Worm (Caenorhabditis elegans) whole organism, L4 larva: ENCODE data around the gene ins-9.

Source experiments
- D1046.2 ChIP-seq: fragments of 200-800 bp; sonication (Bioruptor generic); IDR thresholded peaks from 2 replicates; pipeline ENCODE4 v1.3.6; 2022; ENCODE audit warnings: missing genetic modification characterization, missing compliant biosample characterization
- F10B5.3 ChIP-seq: sonication (generic microtip); optimal IDR thresholded peaks from 2 replicates; lab custom pipeline; 2016; ENCODE audit warnings: mild to moderate bottlenecking, missing genetic modification characterization, missing compliant biosample characterization
- F26F4.8 ChIP-seq: fragments of 200-800 bp; sonication (Bioruptor generic); conservative IDR thresholded peaks from 2 replicates; pipeline ENCODE4 v1.3.6; 2022; ENCODE audit warnings: missing genetic modification characterization, missing compliant biosample characterization
- F37D6.2 ChIP-seq: sonication (generic microtip); optimal IDR thresholded peaks from 2 replicates; lab custom pipeline; 2016; ENCODE audit warnings: mild to moderate bottlenecking, missing genetic modification characterization, missing compliant biosample characterization
- F49E8.2 ChIP-seq: sonication (generic microtip); optimal IDR thresholded peaks from 2 replicates; lab custom pipeline; 2016; ENCODE audit warnings: missing compliant biosample characterization, mild to moderate bottlenecking, missing genetic modification characterization, borderline replicate concordance
- Y105C5A.15 ChIP-seq: fragments of 200-800 bp; sonication (Bioruptor generic); IDR thresholded peaks from 2 replicates; pipeline ENCODE4 v1.3.6; 2022; ENCODE audit warnings: missing genetic modification characterization, missing compliant biosample characterization
- Y48G9A.11 ChIP-seq: fragments of 200-800 bp; sonication (Bioruptor generic); IDR thresholded peaks from 2 replicates; pipeline ENCODE4 v1.3.6; 2022; ENCODE audit warnings: missing genetic modification reagents, missing genetic modification characterization, missing compliant biosample characterization
- Y5F2A.4 ChIP-seq: fragments of 200-800 bp; sonication (Bioruptor generic); optimal IDR thresholded peaks from 2 replicates; lab custom pipeline; 2018; ENCODE audit warnings: mild to moderate bottlenecking, missing genetic modification characterization, missing compliant biosample characterization
- ZK337.2 ChIP-seq: fragments of 200-800 bp; sonication (Bioruptor generic); IDR thresholded peaks from 2 replicates; pipeline ENCODE4 v1.3.6; 2022; ENCODE audit warnings: missing genetic modification reagents, missing genetic modification characterization, missing compliant biosample characterization
- aha-1 ChIP-seq: fragments of 150-350 bp; peaks from one replicate; lab custom pipeline; 2014; ENCODE audit warnings: missing biosample characterization, missing genetic modification characterization
- ama-1 ChIP-seq: fragments of 150-350 bp; optimal IDR thresholded peaks from 2 replicates; lab custom pipeline; 2014; ENCODE audit warnings: inconsistent platforms, mixed read lengths
- ceh-28 ChIP-seq: fragments of 150-350 bp; optimal IDR thresholded peaks from 2 replicates; lab custom pipeline; 2014; ENCODE audit warnings: missing biosample characterization, missing genetic modification reagents, missing genetic modification characterization
- ces-1 ChIP-seq: fragments of 150-350 bp; sonication (generic microtip); optimal IDR thresholded peaks from 4 replicates; lab custom pipeline; 2014; ENCODE audit warnings: missing biosample characterization, missing genetic modification reagents, missing genetic modification characterization
- cey-2 ChIP-seq: sonication (generic microtip); optimal IDR thresholded peaks from 3 replicates; lab custom pipeline; 2017; ENCODE audit warnings: missing genetic modification characterization, mild to moderate bottlenecking, missing compliant biosample characterization, antibody characterized with exemption, borderline replicate concordance; ENCODE audit not compliant: insufficient read depth
- ctbp-1 ChIP-seq: fragments of 200-800 bp; sonication (Bioruptor generic); IDR thresholded peaks from 2 replicates; pipeline ENCODE4 v1.3.6; 2022; ENCODE audit warnings: missing genetic modification reagents, missing genetic modification characterization, missing compliant biosample characterization
- daf-16 ChIP-seq, 3 experiments: sonication (generic microtip); optimal IDR thresholded peaks; 2 replicates each; lab custom pipeline; 2016 to 2017; ENCODE audit warnings: missing genetic modification characterization in 3 of 3, missing genetic modification reagents in 3 of 3, mild to moderate bottlenecking in 2 of 3, missing compliant biosample characterization in 2 of 3, missing biosample characterization in 1 of 3, moderate library complexity in 1 of 3
- daf-19 ChIP-seq: fragments of 200-800 bp; sonication (Bioruptor generic); conservative IDR thresholded peaks from 2 replicates; pipeline ENCODE4 v1.3.6; 2022; ENCODE audit warnings: missing genetic modification characterization, missing compliant biosample characterization
- dmd-8 ChIP-seq: fragments of 200-800 bp; sonication (Bioruptor generic); IDR thresholded peaks from 2 replicates; pipeline ENCODE4 v1.3.6; 2022; ENCODE audit warnings: missing genetic modification characterization, missing compliant biosample characterization
- dmd-9 ChIP-seq: fragments of 200-800 bp; sonication (Bioruptor generic); IDR thresholded peaks from 2 replicates; pipeline ENCODE4 v1.3.6; 2022; ENCODE audit warnings: missing genetic modification reagents, missing genetic modification characterization, missing compliant biosample characterization
- duxl-1 ChIP-seq: sonication (generic microtip); optimal IDR thresholded peaks from 2 replicates; lab custom pipeline; 2016; ENCODE audit warnings: mild to moderate bottlenecking, missing genetic modification characterization, moderate library complexity, missing compliant biosample characterization; ENCODE audit not compliant: poor library complexity
- dve-1 ChIP-seq: sonication (generic microtip); optimal IDR thresholded peaks from 2 replicates; lab custom pipeline; 2017; ENCODE audit warnings: antibody characterized with exemption, mild to moderate bottlenecking, missing genetic modification characterization, missing compliant biosample characterization; ENCODE audit not compliant: insufficient read depth
- egl-43 ChIP-seq: fragments of 200-800 bp; sonication (Bioruptor generic); IDR thresholded peaks from 2 replicates; pipeline ENCODE4 v1.3.6; 2022; ENCODE audit warnings: missing genetic modification reagents, missing genetic modification characterization, missing compliant biosample characterization
- fkh-10 ChIP-seq: fragments of 150-350 bp; optimal IDR thresholded peaks from 2 replicates; lab custom pipeline; 2014; ENCODE audit warnings: missing biosample characterization, missing genetic modification reagents, missing genetic modification characterization
- fos-1 ChIP-seq: fragments of 150-350 bp; optimal IDR thresholded peaks from 2 replicates; lab custom pipeline; 2014; ENCODE audit warnings: missing biosample characterization, missing genetic modification characterization
- hmg-1.1 ChIP-seq: fragments of 200-800 bp; sonication (Bioruptor generic); IDR thresholded peaks from 2 replicates; pipeline ENCODE4 v1.3.6; 2022; ENCODE audit warnings: missing genetic modification reagents, missing genetic modification characterization, missing compliant biosample characterization
- lin-1 ChIP-seq: fragments of 200-800 bp; sonication (Bioruptor generic); IDR thresholded peaks from 2 replicates; pipeline ENCODE4 v1.3.6; 2022; ENCODE audit warnings: missing genetic modification reagents, missing genetic modification characterization, missing compliant biosample characterization
- lin-38 ChIP-seq: fragments of 200-800 bp; sonication (Bioruptor generic); IDR thresholded peaks from 2 replicates; pipeline ENCODE4 v1.3.6; 2022; ENCODE audit warnings: missing genetic modification reagents, missing genetic modification characterization, missing compliant biosample characterization
- lir-3 ChIP-seq: sonication (generic microtip); optimal IDR thresholded peaks from 2 replicates; lab custom pipeline; 2016; ENCODE audit warnings: mild to moderate bottlenecking, missing genetic modification characterization, missing compliant biosample characterization
- lsy-2 ChIP-seq, 2 experiments: fragments of 150-350 bp in 1 of 2; sonication (generic microtip) in 1 of 2; optimal IDR thresholded peaks; 2 replicates each; lab custom pipeline; 2014 to 2017; ENCODE audit warnings: missing biosample characterization in 2 of 2, missing genetic modification characterization in 2 of 2
- mdt-29 ChIP-seq: fragments of 200-800 bp; sonication (Bioruptor generic); IDR thresholded peaks from 2 replicates; pipeline ENCODE4 v1.3.6; 2022; ENCODE audit warnings: missing genetic modification reagents, missing genetic modification characterization, missing compliant biosample characterization
- mes-2 ChIP-seq: sonication (generic microtip); optimal IDR thresholded peaks from 2 replicates; lab custom pipeline; 2016; ENCODE audit warnings: missing genotype, mild to moderate bottlenecking, missing genetic modification characterization, missing compliant biosample characterization; ENCODE audit not compliant: poor library complexity, severe bottlenecking
- mxl-2 ChIP-seq: fragments of 200-800 bp; sonication (Bioruptor generic); conservative IDR thresholded peaks from 2 replicates; pipeline ENCODE4 v1.3.6; 2022; ENCODE audit warnings: missing genetic modification reagents, missing genetic modification characterization, missing compliant biosample characterization
- mxl-3 ChIP-seq: fragments of 200-800 bp; sonication (Bioruptor generic); optimal IDR thresholded peaks from 2 replicates; lab custom pipeline; 2018; ENCODE audit warnings: mild to moderate bottlenecking, missing genetic modification characterization, missing compliant biosample characterization
- nhr-111 ChIP-seq: fragments of 200-800 bp; sonication (Bioruptor generic); optimal IDR thresholded peaks from 2 replicates; lab custom pipeline; 2018; ENCODE audit warnings: mild to moderate bottlenecking, missing genetic modification characterization, missing compliant biosample characterization
- nhr-28 ChIP-seq: fragments of 150-350 bp; optimal IDR thresholded peaks from 2 replicates; lab custom pipeline; 2014; ENCODE audit warnings: missing biosample characterization, missing genetic modification characterization
- nhr-48 ChIP-seq: sonication (generic microtip); optimal IDR thresholded peaks from 2 replicates; lab custom pipeline; 2016; ENCODE audit warnings: mild to moderate bottlenecking, missing genetic modification characterization, missing compliant biosample characterization
- nhr-6 ChIP-seq: fragments of 150-350 bp; optimal IDR thresholded peaks from 2 replicates; lab custom pipeline; 2014; ENCODE audit warnings: missing biosample characterization, missing genetic modification characterization
- nhr-76 ChIP-seq: fragments of 150-350 bp; optimal IDR thresholded peaks from 2 replicates; lab custom pipeline; 2014; ENCODE audit warnings: missing biosample characterization, missing genetic modification characterization
- php-3 ChIP-seq: fragments of 200-800 bp; sonication (Bioruptor generic); IDR thresholded peaks from 2 replicates; pipeline ENCODE4 v1.3.6; 2022; ENCODE audit warnings: missing genetic modification reagents, missing genetic modification characterization, missing compliant biosample characterization
- pqm-1 ChIP-seq: sonication (generic microtip); optimal IDR thresholded peaks from 2 replicates; lab custom pipeline; 2017; ENCODE audit warnings: missing biosample characterization, missing genetic modification characterization
- rbr-2 ChIP-seq: sonication (generic microtip); optimal IDR thresholded peaks from 2 replicates; lab custom pipeline; 2016; ENCODE audit warnings: missing genotype, missing genetic modification characterization, missing compliant biosample characterization
- saeg-2 ChIP-seq: fragments of 200-800 bp; sonication (Bioruptor generic); IDR thresholded peaks from 2 replicates; pipeline ENCODE4 v1.3.6; 2022; ENCODE audit warnings: missing genetic modification reagents, missing genetic modification characterization, missing compliant biosample characterization
- skn-1 ChIP-seq: fragments of 150-350 bp; optimal IDR thresholded peaks from 2 replicates; lab custom pipeline; 2014; ENCODE audit warnings: missing biosample characterization, missing genetic modification characterization
- snpc-4 ChIP-seq: fragments of 150-350 bp; optimal IDR thresholded peaks from 2 replicates; lab custom pipeline; 2014; ENCODE audit warnings: missing biosample characterization, missing genetic modification characterization
- spr-3 ChIP-seq: fragments of 200-800 bp; sonication (Bioruptor generic); optimal IDR thresholded peaks from 2 replicates; lab custom pipeline; 2018; ENCODE audit warnings: mild to moderate bottlenecking, missing genetic modification characterization, missing compliant biosample characterization
- unc-130 ChIP-seq: sonication (generic microtip); optimal IDR thresholded peaks from 2 replicates; lab custom pipeline; 2016; ENCODE audit warnings: missing genetic modification reagents, missing genetic modification characterization, missing compliant biosample characterization
- unc-39 ChIP-seq: sonication (generic microtip); optimal IDR thresholded peaks from 2 replicates; lab custom pipeline; 2017; ENCODE audit warnings: missing biosample characterization, missing genetic modification characterization
- zfp-3 ChIP-seq: fragments of 200-800 bp; sonication (Bioruptor generic); conservative IDR thresholded peaks from 2 replicates; pipeline ENCODE4 v1.3.6; 2022; ENCODE audit warnings: missing genetic modification reagents, missing genetic modification characterization, missing compliant biosample characterization
- zip-11 ChIP-seq: fragments of 200-800 bp; sonication (Bioruptor generic); IDR thresholded peaks from 2 replicates; pipeline ENCODE4 v1.3.6; 2022; ENCODE audit warnings: missing genetic modification characterization, missing compliant biosample characterization

The ins-9 gene

DNA sequence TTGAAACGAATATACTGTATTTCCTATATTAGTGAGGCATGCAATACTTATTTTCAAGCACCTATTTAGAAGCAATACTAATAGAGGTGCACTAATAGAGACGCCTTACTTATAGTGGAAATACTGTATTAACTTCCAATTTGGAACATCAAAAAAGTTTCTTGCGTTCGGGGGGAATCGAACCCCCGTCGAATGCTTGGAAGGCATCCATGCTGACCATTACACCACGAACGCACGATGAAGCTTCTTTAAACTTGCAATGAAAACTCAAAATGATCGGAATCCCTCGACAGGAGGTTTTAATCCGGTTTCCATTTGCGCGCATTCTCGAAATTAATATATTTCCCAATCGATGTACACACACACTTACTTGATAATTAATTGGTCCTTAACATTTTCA, 28.3 kb downstream of the ins-9 start (continued):
- no peak for TF ChIP-seq nhr-111
- TF ChIP-seq hmg-1.1 (GFP tag; lab: Robert Waterston, UW), result 0 out of 2 replicates have a peak, but pooled peaks have one; percentile 34
- TF ChIP-seq egl-43 (GFP tag; lab: Robert Waterston, UW), result peak; percentile 86
- no peak for TF ChIP-seq fos-1
- TF ChIP-seq duxl-1 (tag; lab: Kevin White, UChicago), result peak; percentile 41
- TF ChIP-seq Y48G9A.11, result no peak
- no peak for TF ChIP-seq zip-11
- TF ChIP-seq lir-3 (tag; lab: Kevin White, UChicago), result no peak
- TF ChIP-seq snpc-4 (tag; lab: Kevin White, UChicago), result no peak
- no peak for TF ChIP-seq lin-1 (GFP tag; lab: Robert Waterston, UW)
- TF ChIP-seq aha-1 (tag; lab: Kevin White, UChicago), result peak; percentile 72
- TF ChIP-seq mxl-3 (GFP tag; lab: Kevin White, UChicago), result peak; percentile 3
- 0 out of 2 replicates have a peak, but pooled peaks have one; percentile 57 for TF ChIP-seq dmd-8 (GFP tag; lab: Robert Waterston, UW)
- TF ChIP-seq F37D6.2 (tag; lab: Kevin White, UChicago), result no peak
- TF ChIP-seq Y5F2A.4 (GFP tag; lab: Kevin White, UChicago), result no peak
- peak; percentile 66; the same call in 1 of the 2 replicates for TF ChIP-seq lin-38 (GFP tag; lab: Robert Waterston, UW)
- TF ChIP-seq nhr-48, result peak; percentile 4
- TF ChIP-seq ctbp-1 (GFP tag; lab: Robert Waterston, UW), result 0 out of 2 replicates have a peak, but pooled peaks have one; percentile 32
- no peak for TF ChIP-seq nhr-6
- no peak for TF ChIP-seq zfp-3 (GFP tag; lab: Robert Waterston, UW)
- peak; percentile 35 for TF ChIP-seq dve-1 (tag; lab: Kevin White, UChicago)

ce11 chrX:8835887-8836348, 30.5 kb downstream of the ins-9 start, which contains the start of gene C28G1.2:
Gene C28G1.2, plus strand, starts transcription at chrX:8836016.
- TF ChIP-seq ama-1 (no peak), F26F4.8 (GFP tag; lab: Robert Waterston, UW) (peak; percentile 95), nhr-48 (peak; percentile 82), mxl-2 (GFP tag; lab: Robert Waterston, UW) (peak; percentile 86), hmg-1.1 (GFP tag; lab: Robert Waterston, UW) (peak; percentile 99), D1046.2 (GFP tag; lab: Robert Waterston, UW) (peak; percentile 89), pqm-1 (tag; lab: Kevin White, UChicago) (no peak), lin-38 (GFP tag; lab: Robert Waterston, UW) (peak; percentile 86), ceh-28 (tag; lab: Kevin White, UChicago) (peak; percentile 25), Y105C5A.15 (GFP tag; lab: Robert Waterston, UW) (peak; percentile 89), daf-16 (GFP tag; optimal IDR thresholded peaks at IDR 0.05; lab: Kevin White, UChicago) (peak; percentile 85 to 95), daf-16 (tag; optimal IDR thresholded peaks at IDR 0.05; lab: Kevin White, UChicago) (peak; percentile 81), skn-1 (tag; lab: Kevin White, UChicago) (no peak), F10B5.3 (peak; percentile 86), mdt-29 (GFP tag; lab: Robert Waterston, UW) (peak; percentile 88), ces-1 (GFP tag; lab: Kevin White, UChicago) (peak; percentile 60), cey-2 (tag; lab: Kevin White, UChicago) (no peak), nhr-76 (tag; lab: Kevin White, UChicago) (no peak), daf-19 (GFP tag; lab: Robert Waterston, UW) (peak; percentile 96), saeg-2 (peak; percentile 87), zip-11 (0 out of 2 replicates have a peak, but pooled peaks have one; percentile 78), fkh-10 (GFP tag; lab: Kevin White, UChicago) (peak; percentile 89), lsy-2 (tag; optimal IDR thresholded peaks at IDR 0.05; lab: Kevin White, UChicago) (peak; percentile 65 to 88), unc-130 (GFP tag; lab: Kevin White, UChicago) (peak; percentile 67), dmd-9 (GFP tag; lab: Robert Waterston, UW) (peak; percentile 93), lir-3 (tag; lab: Kevin White, UChicago) (peak; percentile 88), unc-39 (tag; lab: Kevin White, UChicago) (no peak), ZK337.2 (GFP tag; lab: Robert Waterston, UW) (peak; percentile 81), mes-2 (peak; percentile 89), rbr-2 (peak; percentile 97), nhr-28 (tag; lab: Kevin White, UChicago) (peak; percentile 72), spr-3 (GFP tag; lab: Kevin White, UChicago) (peak; percentile 87), php-3 (GFP tag; lab: Robert Waterston, UW) (peak; percentile 78), F49E8.2 (tag; lab: Kevin White, UChicago) (peak; percentile 47)
